Worm (Caenorhabditis elegans): ENCODE data around the gene amx-3.

amx-3 gene

ce11 chrV:20866406-20866805 is 37.1 kb downstream of the amx-3 start:
- TF ChIP-seq T20F7.1 (GFP tag; optimal IDR thresholded peaks at IDR 0.05) (peak; percentile 48), fkh-10 (GFP tag; optimal IDR thresholded peaks at IDR 0.05) (no peak), dve-1 (tag; optimal IDR thresholded peaks at IDR 0.05; ENCODE audit: insufficient read depth) (peak; percentile 70), mep-1 (tag; optimal IDR thresholded peaks at IDR 0.05) (peak; percentile 59), daf-16 (GFP tag; optimal IDR thresholded peaks at IDR 0.05) (no peak), daf-16 (tag; optimal IDR thresholded peaks at IDR 0.05) (peak; percentile 96), hlh-11 (tag; optimal IDR thresholded peaks at IDR 0.05) (peak; percentile 58), nhr-28 (tag; optimal IDR thresholded peaks at IDR 0.05) (peak; percentile 18), nhr-11 (tag; optimal IDR thresholded peaks at IDR 0.05) (no peak), lsy-2 (tag; optimal IDR thresholded peaks at IDR 0.05) (peak in 1 of 2 experiments; percentile 27), jun-1 (tag; optimal IDR thresholded peaks at IDR 0.05) (no peak), dmd-6 (GFP tag; IDR thresholded peaks at IDR 0.05) (peak; percentile 68)

- TF ChIP-seq mdl-1 (tag; optimal IDR thresholded peaks at IDR 0.05) (no peak), aha-1 (tag) (peak; percentile 67)
Measured at ce11 chrV:20862681-20863080, 40.8 kb downstream of the amx-3 start, which contains the start of gene twk-35. Gene twk-35 (plus strand): TSS chrV:20862981.

- TF ChIP-seq nhr-28 (tag; optimal IDR thresholded peaks at IDR 0.05) (peak; percentile 10), hif-1 (tag; optimal IDR thresholded peaks at IDR 0.05) (no peak), spr-1 (tag; optimal IDR thresholded peaks at IDR 0.05) (no peak), ceh-82 (tag; optimal IDR thresholded peaks at IDR 0.05) (no peak), nhr-11 (tag; optimal IDR thresholded peaks at IDR 0.05) (no peak), vab-7 (GFP tag; IDR thresholded peaks at IDR 0.05) (no peak), ztf-11 (tag; optimal IDR thresholded peaks at IDR 0.05) (no peak), mes-2 (tag; optimal IDR thresholded peaks at IDR 0.05; ENCODE audit: poor library complexity, severe bottlenecking) (no peak), hlh-30 (tag; optimal IDR thresholded peaks at IDR 0.05; ENCODE audit: insufficient read depth) (no peak), unc-62 (GFP tag; optimal IDR thresholded peaks at IDR 0.05 in 1 of 2) (peak in 1 of 2 experiments; percentile 97), unc-62 (tag; optimal IDR thresholded peaks at IDR 0.05) (no peak), mdl-1 (tag; optimal IDR thresholded peaks at IDR 0.05) (no peak), ceh-32 (tag; optimal IDR thresholded peaks at IDR 0.05; ENCODE audit: poor library complexity) (no peak), lin-29 (GFP tag; IDR thresholded peaks at IDR 0.05) (no peak)
Measured at ce11 chrV:20861080-20861479, 42.4 kb downstream of the amx-3 start, which contains the start of gene try-4. Gene try-4 (minus strand): TSS chrV:20861153.

- TF ChIP-seq ctbp-1 (GFP tag; IDR thresholded peaks at IDR 0.05) (no peak), nhr-6 (tag; optimal IDR thresholded peaks at IDR 0.05) (no peak), egl-27 (tag; optimal IDR thresholded peaks at IDR 0.05) (no peak), pha-4 (GFP tag; IDR thresholded peaks at IDR 0.05) (no peak), pha-4 (tag; optimal IDR thresholded peaks at IDR 0.05) (no peak), lin-39 (tag; optimal IDR thresholded peaks at IDR 0.05) (no peak), unc-62 (GFP tag; optimal IDR thresholded peaks at IDR 0.05 in 1 of 2) (peak in 1 of 2 experiments; percentile 81), unc-62 (tag; optimal IDR thresholded peaks at IDR 0.05) (no peak), daf-16 (GFP tag; optimal IDR thresholded peaks at IDR 0.05) (no peak), daf-16 (tag; optimal IDR thresholded peaks at IDR 0.05) (peak; percentile 56), hif-1 (tag; optimal IDR thresholded peaks at IDR 0.05) (no peak), F44E2.7 (GFP tag; IDR thresholded peaks at IDR 0.05) (no peak), mxl-3 (GFP tag; optimal IDR thresholded peaks at IDR 0.05) (no peak), mep-1 (tag; optimal IDR thresholded peaks at IDR 0.05) (no peak)
Measured at ce11 chrV:20853581-20854161, 49.8 kb downstream of the amx-3 start, which contains the start of gene F31D4.5. Gene F31D4.5 (plus strand): TSS chrV:20854071.

Measured in whole organism, L4 larva.